Worm (Caenorhabditis elegans) whole organism, L2 larva: ENCODE measurements around the gene qua-1.

ENCODE experiments used
- C34F6.9 ChIP-seq: fragments of 150-350 bp; optimal IDR thresholded peaks from 2 replicates; lab custom pipeline; 2014; ENCODE audit warnings: missing biosample characterization, missing genetic modification characterization
- F13H6.1 ChIP-seq: sonication (generic microtip); optimal IDR thresholded peaks from 2 replicates; lab custom pipeline; 2016; ENCODE audit warnings: missing genetic modification characterization, missing compliant biosample characterization
- R02D3.7 ChIP-seq: fragments of 150-350 bp; optimal IDR thresholded peaks from 2 replicates; lab custom pipeline; 2014; ENCODE audit warnings: missing biosample characterization, missing genetic modification characterization
- Y55F3AM.14 ChIP-seq: fragments of 200-800 bp; sonication (Bioruptor generic); optimal IDR thresholded peaks from 2 replicates; lab custom pipeline; 2018; ENCODE audit warnings: mild to moderate bottlenecking, missing genetic modification characterization, missing compliant biosample characterization
- ZK546.5 ChIP-seq: sonication (generic microtip); optimal IDR thresholded peaks from 2 replicates; lab custom pipeline; 2017; ENCODE audit warnings: missing biosample characterization, missing genetic modification characterization
- aly-2 ChIP-seq: fragments of 150-350 bp; optimal IDR thresholded peaks from 2 replicates; lab custom pipeline; 2014; ENCODE audit warnings: missing biosample characterization, missing genetic modification characterization
- ama-1 ChIP-seq: fragments of 150-350 bp; optimal IDR thresholded peaks from 2 replicates; lab custom pipeline; 2018; ENCODE audit warnings: inconsistent platforms
- blmp-1 ChIP-seq: sonication (generic microtip); optimal IDR thresholded peaks from 2 replicates; lab custom pipeline; 2017; ENCODE audit warnings: missing genetic modification characterization, mild to moderate bottlenecking, missing compliant biosample characterization, antibody characterized with exemption, moderate library complexity; ENCODE audit not compliant: insufficient read depth
- ceh-16 ChIP-seq: fragments of 150-350 bp; optimal IDR thresholded peaks from 2 replicates; lab custom pipeline; 2014; ENCODE audit warnings: missing biosample characterization, missing genetic modification characterization
- crh-2 ChIP-seq: sonication (generic microtip); optimal IDR thresholded peaks from 2 replicates; lab custom pipeline; 2017; ENCODE audit warnings: missing biosample characterization, missing genetic modification characterization
- dmd-4 ChIP-seq: sonication (generic microtip); optimal IDR thresholded peaks from 2 replicates; lab custom pipeline; 2017; ENCODE audit warnings: missing biosample characterization, missing genetic modification characterization
- elt-1 ChIP-seq: fragments of 150-350 bp; optimal IDR thresholded peaks from 2 replicates; lab custom pipeline; 2014; ENCODE audit warnings: missing biosample characterization, missing genetic modification characterization
- elt-3 ChIP-seq: sonication (generic microtip); optimal IDR thresholded peaks from 2 replicates; lab custom pipeline; 2017; ENCODE audit warnings: missing biosample characterization, missing genetic modification characterization
- fos-1 ChIP-seq: fragments of 150-350 bp; optimal IDR thresholded peaks from 2 replicates; lab custom pipeline; 2014; ENCODE audit warnings: missing biosample characterization, missing genetic modification characterization
- gmeb-1 ChIP-seq: fragments of 150-350 bp; optimal IDR thresholded peaks from 2 replicates; lab custom pipeline; 2014; ENCODE audit warnings: missing biosample characterization, missing genetic modification characterization
- lin-11 ChIP-seq: fragments of 150-350 bp; sonication (generic microtip); optimal IDR thresholded peaks from 2 replicates; lab custom pipeline; 2014; ENCODE audit warnings: missing biosample characterization, missing genetic modification characterization, inconsistent platforms, mixed read lengths
- lin-13 ChIP-seq: fragments of 150-350 bp; optimal IDR thresholded peaks from 2 replicates; lab custom pipeline; 2014; ENCODE audit warnings: missing biosample characterization, missing genetic modification reagents, missing genetic modification characterization
- lsy-2 ChIP-seq, 2 experiments: fragments of 150-350 bp in 1 of 2; sonication (generic microtip) in 1 of 2; optimal IDR thresholded peaks; 2 replicates each; lab custom pipeline; 2014 to 2017; ENCODE audit warnings: missing biosample characterization in 2 of 2, missing genetic modification characterization in 2 of 2
- mdl-1 ChIP-seq, 2 experiments: fragments of 150-350 bp in 1 of 2; sonication (generic microtip) in 1 of 2; optimal IDR thresholded peaks; 2 replicates each; lab custom pipeline; 2017; ENCODE audit warnings: missing biosample characterization in 2 of 2, missing genetic modification characterization in 2 of 2
- nhr-10 ChIP-seq: sonication (generic microtip); optimal IDR thresholded peaks from 2 replicates; lab custom pipeline; 2017; ENCODE audit warnings: missing biosample characterization, missing genetic modification characterization
- nhr-11 ChIP-seq: fragments of 150-350 bp; optimal IDR thresholded peaks from 2 replicates; lab custom pipeline; 2014; ENCODE audit warnings: missing biosample characterization, missing genetic modification characterization
- nhr-12 ChIP-seq: fragments of 150-350 bp; optimal IDR thresholded peaks from 2 replicates; lab custom pipeline; 2014; ENCODE audit warnings: missing biosample characterization, missing genetic modification characterization
- nhr-129 ChIP-seq: fragments of 150-350 bp; optimal IDR thresholded peaks from 2 replicates; lab custom pipeline; 2014; ENCODE audit warnings: missing biosample characterization, missing genetic modification characterization
- nhr-21 ChIP-seq: fragments of 150-350 bp; optimal IDR thresholded peaks from 2 replicates; lab custom pipeline; 2014; ENCODE audit warnings: missing biosample characterization, missing genetic modification characterization
- nhr-23 ChIP-seq: fragments of 150-350 bp; optimal IDR thresholded peaks from 2 replicates; lab custom pipeline; 2014; ENCODE audit warnings: missing biosample characterization, missing genetic modification reagents, missing genetic modification characterization
- nhr-237 ChIP-seq: fragments of 150-350 bp; optimal IDR thresholded peaks from 2 replicates; lab custom pipeline; 2014; ENCODE audit warnings: missing biosample characterization, missing genetic modification characterization
- nhr-6 ChIP-seq: fragments of 150-350 bp; optimal IDR thresholded peaks from 2 replicates; lab custom pipeline; 2014; ENCODE audit warnings: missing biosample characterization, missing genetic modification characterization
- nhr-77 ChIP-seq: fragments of 150-350 bp; optimal IDR thresholded peaks from 2 replicates; lab custom pipeline; 2014; ENCODE audit warnings: missing biosample characterization, missing genetic modification characterization
- peb-1 ChIP-seq: fragments of 150-350 bp; optimal IDR thresholded peaks from 2 replicates; lab custom pipeline; 2014; ENCODE audit warnings: missing biosample characterization, missing genetic modification characterization
- sem-4 ChIP-seq: fragments of 150-350 bp; optimal IDR thresholded peaks from 2 replicates; lab custom pipeline; 2014; ENCODE audit warnings: missing biosample characterization, missing genetic modification reagents, missing genetic modification characterization
- skn-1 ChIP-seq: sonication (generic microtip); optimal IDR thresholded peaks from 2 replicates; lab custom pipeline; 2017; ENCODE audit warnings: missing biosample characterization, missing genetic modification characterization
- sma-3 ChIP-seq: sonication (generic microtip); optimal IDR thresholded peaks from 2 replicates; lab custom pipeline; 2016; ENCODE audit warnings: missing genetic modification reagents, missing genetic modification characterization, missing compliant biosample characterization
- sma-9 ChIP-seq, 2 experiments: fragments of 150-350 bp in 1 of 2; sonication (generic microtip) in 1 of 2; optimal IDR thresholded peaks; 2 replicates each; lab custom pipeline; 2014 to 2016; ENCODE audit warnings: missing genetic modification characterization in 2 of 2, mild to moderate bottlenecking in 1 of 2, missing biosample characterization in 1 of 2, missing compliant biosample characterization in 1 of 2, missing genetic modification reagents in 1 of 2, moderate library complexity in 1 of 2
- snpc-4 ChIP-seq: fragments of 150-350 bp; optimal IDR thresholded peaks from 2 replicates; lab custom pipeline; 2014; ENCODE audit warnings: missing biosample characterization, missing genetic modification characterization
- unc-62 ChIP-seq: fragments of 150-350 bp; optimal IDR thresholded peaks from 2 replicates; lab custom pipeline; 2014; ENCODE audit warnings: missing biosample characterization, missing genetic modification reagents, missing genetic modification characterization
- zag-1 ChIP-seq: fragments of 150-350 bp; optimal IDR thresholded peaks from 2 replicates; lab custom pipeline; 2014; ENCODE audit warnings: missing biosample characterization, missing genetic modification characterization
- ztf-1 ChIP-seq: fragments of 200-800 bp; sonication (Bioruptor generic); conservative IDR thresholded peaks from 2 replicates; pipeline ENCODE4 v1.3.6; 2022; ENCODE audit warnings: missing genetic modification characterization, missing compliant biosample characterization
- ztf-11 ChIP-seq: sonication (generic microtip); optimal IDR thresholded peaks from 2 replicates; lab custom pipeline; 2017; ENCODE audit warnings: missing biosample characterization, missing genetic modification characterization
- ztf-4 ChIP-seq: fragments of 150-350 bp; optimal IDR thresholded peaks from 2 replicates; lab custom pipeline; 2014; ENCODE audit warnings: missing biosample characterization, missing genetic modification characterization

Gene qua-1

ce11 chrII:8248745-8249144, 50.1 kb downstream of the qua-1 start, which contains the start of the genes F35C11.2 and F35C11.4:
TSS of gene F35C11.2 (minus strand) at chrII:8248834.
TSS of gene F35C11.4 (plus strand) at chrII:8249004.
- TF ChIP-seq peb-1, result no peak
- no peak for TF ChIP-seq zag-1 (tag; lab: Kevin White, UChicago)
- TF ChIP-seq ZK546.5 (tag; lab: Kevin White, UChicago), result no peak
- TF ChIP-seq R02D3.7 (tag; lab: Kevin White, UChicago), result no peak
- TF ChIP-seq nhr-10 (tag; lab: Kevin White, UChicago), result no peak
- no peak for TF ChIP-seq F13H6.1 (tag; lab: Kevin White, UChicago)
- no peak for TF ChIP-seq ztf-1 (GFP tag; lab: Robert Waterston, UW)
- no peak for TF ChIP-seq sem-4
- no peak for TF ChIP-seq nhr-23
- TF ChIP-seq nhr-129 (tag; lab: Kevin White, UChicago), result peak; percentile 2
- TF ChIP-seq skn-1 (tag; lab: Kevin White, UChicago), result no peak
- TF ChIP-seq unc-62 (GFP tag; lab: Kevin White, UChicago), result no peak
- TF ChIP-seq nhr-11 (tag; lab: Kevin White, UChicago), result no peak
- TF ChIP-seq fos-1 (tag; lab: Kevin White, UChicago), result peak; percentile 98
- peak; percentile 37 for TF ChIP-seq gmeb-1
- no peak for TF ChIP-seq blmp-1 (tag; lab: Kevin White, UChicago)
- TF ChIP-seq crh-2 (tag; lab: Kevin White, UChicago), result no peak
- no peak for TF ChIP-seq ztf-4
- TF ChIP-seq elt-1 (tag; lab: Kevin White, UChicago), result no peak
- no peak for TF ChIP-seq snpc-4 (tag; lab: Kevin White, UChicago)
- TF ChIP-seq nhr-77 (tag; lab: Kevin White, UChicago), result no peak
- peak; percentile 31 for TF ChIP-seq sma-3
- no peak for TF ChIP-seq nhr-21
- no peak for TF ChIP-seq nhr-6
- no peak for TF ChIP-seq elt-3 (tag; lab: Kevin White, UChicago)
- no peak for TF ChIP-seq dmd-4 (tag; lab: Kevin White, UChicago)
- TF ChIP-seq ceh-16 (tag; lab: Kevin White, UChicago), result no peak
- TF ChIP-seq ama-1 (lab: Kevin White, UChicago), result no peak
- no peak for TF ChIP-seq lin-11 (tag; lab: Kevin White, UChicago)
- TF ChIP-seq ztf-11 (tag; lab: Kevin White, UChicago), result no peak
- TF ChIP-seq nhr-12 (tag; lab: Kevin White, UChicago), result no peak

ce11 chrII:8249710-8250109, 51.1 kb downstream of the qua-1 start:
- TF ChIP-seq lsy-2 (tag; optimal IDR thresholded peaks at IDR 0.05; lab: Kevin White, UChicago), result no peak
- TF ChIP-seq lin-13 (GFP tag; lab: Kevin White, UChicago), result no peak
- no peak for TF ChIP-seq nhr-129 (tag; lab: Kevin White, UChicago)
- no peak for TF ChIP-seq ztf-4
- no peak for TF ChIP-seq R02D3.7 (tag; lab: Kevin White, UChicago)
- no peak for TF ChIP-seq nhr-12 (tag; lab: Kevin White, UChicago)
- peak; percentile 20 for TF ChIP-seq fos-1 (tag; lab: Kevin White, UChicago)
- no peak for TF ChIP-seq snpc-4 (tag; lab: Kevin White, UChicago)
- TF ChIP-seq, all 48 proteins: peak for 1

- no peak for TF ChIP-seq zag-1 (tag; lab: Kevin White, UChicago)
- TF ChIP-seq ztf-11 (tag; lab: Kevin White, UChicago), result no peak
- no peak for TF ChIP-seq nhr-10 (tag; lab: Kevin White, UChicago)
- TF ChIP-seq sma-9 (GFP tag; optimal IDR thresholded peaks at IDR 0.05; lab: Kevin White, UChicago), result no peak
- no peak for TF ChIP-seq sma-9 (tag; optimal IDR thresholded peaks at IDR 0.05; lab: Kevin White, UChicago)
- no peak for TF ChIP-seq nhr-21
- TF ChIP-seq ceh-16 (tag; lab: Kevin White, UChicago), result no peak
- no peak for TF ChIP-seq nhr-237
- no peak for TF ChIP-seq mdl-1 (tag; optimal IDR thresholded peaks at IDR 0.05; lab: Kevin White, UChicago)
- no peak for TF ChIP-seq crh-2 (tag; lab: Kevin White, UChicago)
- TF ChIP-seq aly-2 (tag; lab: Kevin White, UChicago), result no peak
- no peak for TF ChIP-seq Y55F3AM.14
- no peak for TF ChIP-seq R02D3.7 (tag; lab: Kevin White, UChicago)
- TF ChIP-seq nhr-12 (tag; lab: Kevin White, UChicago), result no peak
- no peak for TF ChIP-seq sem-4
- no peak for TF ChIP-seq C34F6.9
- no peak for TF ChIP-seq F13H6.1 (tag; lab: Kevin White, UChicago)
- no peak for TF ChIP-seq nhr-6
- no peak for TF ChIP-seq elt-1 (tag; lab: Kevin White, UChicago)
- no peak for TF ChIP-seq nhr-77 (tag; lab: Kevin White, UChicago)
- no peak for TF ChIP-seq dmd-4 (tag; lab: Kevin White, UChicago)
Observed at ce11 chrII:8253160-8253793, 54.7 kb downstream of the qua-1 start, which contains the start of gene F35C11.5. TSS of gene F35C11.5 (plus strand) at chrII:8253743.
